Worm (Caenorhabditis elegans) whole organism, late embryonic: ENCODE measurements around the gene xbx-6.

Experiments
- C38D4.7 ChIP-seq: fragments of 200-800 bp; sonication (Bioruptor generic); optimal IDR thresholded peaks from 2 replicates; lab custom pipeline; 2018; ENCODE audit warnings: mild to moderate bottlenecking, missing genetic modification characterization, moderate library complexity, missing compliant biosample characterization
- K02D7.2 ChIP-seq: sonication (generic microtip); optimal IDR thresholded peaks from 2 replicates; lab custom pipeline; 2017; ENCODE audit warnings: mild to moderate bottlenecking, missing genetic modification characterization, missing compliant biosample characterization
- T23F11.4 ChIP-seq: fragments of 200-800 bp; sonication (Bioruptor generic); optimal IDR thresholded peaks from 2 replicates; lab custom pipeline; 2018; ENCODE audit warnings: mild to moderate bottlenecking, missing genetic modification characterization, missing compliant biosample characterization
- ama-1 ChIP-seq: fragments of 150-350 bp; optimal IDR thresholded peaks from 2 replicates; lab custom pipeline; 2014
- ceh-19 ChIP-seq: fragments of 200-800 bp; sonication (Bioruptor generic); optimal IDR thresholded peaks from 2 replicates; lab custom pipeline; 2018; ENCODE audit warnings: mild to moderate bottlenecking, missing genetic modification characterization, missing compliant biosample characterization
- ceh-2 ChIP-seq: sonication (generic microtip); optimal IDR thresholded peaks from 2 replicates; lab custom pipeline; 2016; ENCODE audit warnings: missing genotype, missing genetic modification characterization, missing compliant biosample characterization
- ceh-24 ChIP-seq: sonication (generic microtip); optimal IDR thresholded peaks from 2 replicates; lab custom pipeline; 2016; ENCODE audit warnings: mild to moderate bottlenecking, missing genetic modification characterization, missing compliant biosample characterization
- ceh-30 ChIP-seq: fragments of 150-350 bp; optimal IDR thresholded peaks from 2 replicates; lab custom pipeline; 2014; ENCODE audit warnings: missing biosample characterization, missing genetic modification characterization
- ceh-34 ChIP-seq: sonication (generic microtip); optimal IDR thresholded peaks from 2 replicates; lab custom pipeline; 2016; ENCODE audit warnings: mild to moderate bottlenecking, missing genetic modification characterization, missing compliant biosample characterization
- ceh-45 ChIP-seq: fragments of 200-800 bp; sonication (Bioruptor generic); IDR thresholded peaks from 2 replicates; pipeline ENCODE4 v1.3.6; 2022; ENCODE audit warnings: missing genetic modification reagents, missing genetic modification characterization, missing compliant biosample characterization
- ceh-6 ChIP-seq: fragments of 200-800 bp; sonication (Bioruptor generic); optimal IDR thresholded peaks from 2 replicates; lab custom pipeline; 2018; ENCODE audit warnings: mild to moderate bottlenecking, missing genetic modification characterization, missing compliant biosample characterization
- ceh-9 ChIP-seq: sonication (generic microtip); optimal IDR thresholded peaks from 2 replicates; lab custom pipeline; 2016; ENCODE audit warnings: mild to moderate bottlenecking, missing genetic modification characterization, inconsistent platforms, missing compliant biosample characterization
- che-1 ChIP-seq: sonication (generic microtip); optimal IDR thresholded peaks from 2 replicates; lab custom pipeline; 2016; ENCODE audit warnings: mild to moderate bottlenecking, missing genetic modification characterization, missing compliant biosample characterization
- dve-1 ChIP-seq: sonication (generic microtip); optimal IDR thresholded peaks from 2 replicates; lab custom pipeline; 2017; ENCODE audit warnings: antibody characterized with exemption, mild to moderate bottlenecking, missing genetic modification characterization, missing compliant biosample characterization
- elt-2 ChIP-seq: sonication (generic microtip); optimal IDR thresholded peaks from 2 replicates; lab custom pipeline; 2016; ENCODE audit warnings: missing genetic modification reagents, missing genetic modification characterization, missing compliant biosample characterization
- eyg-1 ChIP-seq: sonication (generic microtip); optimal IDR thresholded peaks from 2 replicates; lab custom pipeline; 2016; ENCODE audit warnings: missing genotype, missing genetic modification characterization, missing compliant biosample characterization
- fax-1 ChIP-seq: sonication (generic microtip); optimal IDR thresholded peaks from 2 replicates; lab custom pipeline; 2016; ENCODE audit warnings: missing genotype, missing genetic modification characterization, missing compliant biosample characterization
- fkh-10 ChIP-seq: fragments of 150-350 bp; optimal IDR thresholded peaks from 2 replicates; lab custom pipeline; 2014; ENCODE audit warnings: missing biosample characterization, missing genetic modification reagents, missing genetic modification characterization
- fkh-6 ChIP-seq: sonication (generic microtip); optimal IDR thresholded peaks from 2 replicates; lab custom pipeline; 2016; ENCODE audit warnings: missing genetic modification characterization, missing compliant biosample characterization
- hlh-6 ChIP-seq: sonication (generic microtip); optimal IDR thresholded peaks from 2 replicates; lab custom pipeline; 2016; ENCODE audit warnings: missing genotype, missing genetic modification characterization, missing compliant biosample characterization
- lim-6 ChIP-seq: sonication (generic microtip); optimal IDR thresholded peaks from 2 replicates; lab custom pipeline; 2016; ENCODE audit warnings: missing genetic modification characterization, missing compliant biosample characterization
- nfya-1 ChIP-seq: sonication (generic microtip); optimal IDR thresholded peaks from 2 replicates; lab custom pipeline; 2017; ENCODE audit warnings: missing genetic modification characterization, mild to moderate bottlenecking, missing compliant biosample characterization, antibody characterized with exemption, moderate library complexity
- nhr-11 ChIP-seq: fragments of 150-350 bp; optimal IDR thresholded peaks from 2 replicates; lab custom pipeline; 2014; ENCODE audit warnings: missing biosample characterization, missing genetic modification characterization
- nhr-232 ChIP-seq: sonication (generic microtip); optimal IDR thresholded peaks from 2 replicates; lab custom pipeline; 2016; ENCODE audit warnings: missing genetic modification characterization, missing compliant biosample characterization
- pag-3 ChIP-seq: sonication (generic microtip); optimal IDR thresholded peaks from 2 replicates; lab custom pipeline; 2016; ENCODE audit warnings: missing compliant biosample characterization, missing genetic modification characterization, borderline replicate concordance
- pha-2 ChIP-seq: sonication (generic microtip); optimal IDR thresholded peaks from 2 replicates; lab custom pipeline; 2017; ENCODE audit warnings: mild to moderate bottlenecking, missing genetic modification characterization, missing compliant biosample characterization
- pros-1 ChIP-seq: fragments of 150-350 bp; optimal IDR thresholded peaks from 2 replicates; lab custom pipeline; 2014; ENCODE audit warnings: missing biosample characterization, missing genetic modification reagents, missing genetic modification characterization
- ref-2 ChIP-seq: sonication (generic microtip); optimal IDR thresholded peaks from 2 replicates; lab custom pipeline; 2016; ENCODE audit warnings: missing genetic modification characterization, missing compliant biosample characterization
- sdc-2 ChIP-seq: sonication (generic microtip); optimal IDR thresholded peaks from 2 replicates; lab custom pipeline; 2016; ENCODE audit warnings: missing genotype, missing genetic modification characterization, missing compliant biosample characterization
- tbx-7 ChIP-seq: sonication (generic microtip); optimal IDR thresholded peaks from 2 replicates; lab custom pipeline; 2016; ENCODE audit warnings: missing genotype, missing genetic modification characterization, missing compliant biosample characterization
- ttx-3 ChIP-seq: sonication (generic microtip); optimal IDR thresholded peaks from 2 replicates; lab custom pipeline; 2016; ENCODE audit warnings: missing genetic modification reagents, missing genetic modification characterization, missing compliant biosample characterization
- unc-3 ChIP-seq, 2 experiments: fragments of 200-800 bp in 1 of 2; sonication (Bioruptor generic) in 1 of 2; sonication (generic microtip) in 1 of 2; conservative IDR thresholded peaks in 1 of 2; optimal IDR thresholded peaks in 1 of 2; 2 replicates each; pipeline versions ENCODE4 v1.3.6 to Lab custom; 2016 to 2022; ENCODE audit warnings: missing compliant biosample characterization in 2 of 2, missing genetic modification characterization in 2 of 2, missing genetic modification reagents in 1 of 2
- unc-55 ChIP-seq: sonication (generic microtip); optimal IDR thresholded peaks from 2 replicates; lab custom pipeline; 2017; ENCODE audit warnings: missing biosample characterization, missing genetic modification reagents, missing genetic modification characterization
- ztf-16 ChIP-seq: sonication (generic microtip); optimal IDR thresholded peaks from 2 replicates; lab custom pipeline; 2017; ENCODE audit warnings: missing genetic modification characterization, missing compliant biosample characterization

The xbx-6 gene

DNA sequence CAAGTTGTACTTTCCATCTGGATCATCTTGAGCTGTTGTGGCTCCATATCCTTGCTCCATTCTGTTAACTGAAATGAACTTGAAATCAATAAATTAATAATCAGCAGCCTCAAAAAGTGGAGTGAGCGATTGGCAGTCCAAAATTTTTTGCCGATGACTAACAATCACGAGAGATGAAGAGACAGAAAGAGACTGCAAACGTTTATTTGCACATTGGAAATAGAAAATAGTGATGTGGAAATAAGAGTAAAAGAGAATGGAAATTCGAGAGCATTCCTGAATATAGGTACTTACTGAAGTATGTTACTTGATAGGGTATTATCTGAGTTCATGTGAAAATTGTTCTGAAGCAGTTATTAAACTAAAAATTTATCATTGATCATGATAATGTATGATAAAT is 6.9 kb downstream of the xbx-6 start, which contains the start of gene tag-120:
Gene tag-120 (minus strand): TSS at position 68 of the 400 bp plus-strand sequence.
- TF ChIP-seq lim-6 (no peak), ceh-24 (tag; lab: Kevin White, UChicago) (no peak), che-1 (no peak), ama-1 (lab: Kevin White, UChicago) (no peak), ceh-19 (GFP tag; lab: Kevin White, UChicago) (no peak), fkh-10 (no peak), C38D4.7 (GFP tag; lab: Kevin White, UChicago) (no peak), unc-3 (GFP tag; conservative IDR thresholded peaks at IDR 0.05; lab: Robert Waterston, UW) (no peak), unc-3 (tag; optimal IDR thresholded peaks at IDR 0.05; lab: Kevin White, UChicago) (no peak), ttx-3 (tag; lab: Kevin White, UChicago) (no peak), pag-3 (tag; lab: Kevin White, UChicago) (no peak), fax-1 (tag; lab: Kevin White, UChicago) (no peak), nhr-232 (tag; lab: Kevin White, UChicago) (no peak), tbx-7 (tag; lab: Kevin White, UChicago) (no peak), T23F11.4 (GFP tag; lab: Kevin White, UChicago) (no peak), ceh-2 (tag; lab: Kevin White, UChicago) (no peak)

DNA sequence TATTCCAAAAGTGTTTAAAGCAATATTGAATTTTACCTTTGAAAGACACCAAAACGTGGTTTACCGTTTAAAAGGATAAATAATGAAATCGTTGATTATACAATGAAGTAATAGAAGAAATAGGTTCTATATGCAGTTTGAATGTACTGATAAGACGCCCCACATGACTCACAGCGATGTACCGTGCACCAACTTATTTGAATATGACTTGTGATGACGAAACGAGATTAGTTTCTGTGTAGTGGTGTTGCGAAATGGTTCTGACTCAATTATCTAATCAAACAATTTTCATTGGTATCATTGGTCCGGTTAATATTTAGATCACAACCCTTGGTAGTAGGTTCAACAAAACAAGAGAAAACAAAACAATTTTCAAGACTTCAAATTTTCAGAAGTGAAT is 8.3 kb downstream of the xbx-6 start:
- TF ChIP-seq fkh-6 (tag; lab: Kevin White, UChicago): no peak
- no peak for TF ChIP-seq ceh-30 (tag; lab: Kevin White, UChicago)
- no peak for TF ChIP-seq hlh-6
- TF ChIP-seq elt-2 (tag; lab: Kevin White, UChicago): peak; percentile 81
- TF ChIP-seq, all 69 proteins: peak for 1

DNA sequence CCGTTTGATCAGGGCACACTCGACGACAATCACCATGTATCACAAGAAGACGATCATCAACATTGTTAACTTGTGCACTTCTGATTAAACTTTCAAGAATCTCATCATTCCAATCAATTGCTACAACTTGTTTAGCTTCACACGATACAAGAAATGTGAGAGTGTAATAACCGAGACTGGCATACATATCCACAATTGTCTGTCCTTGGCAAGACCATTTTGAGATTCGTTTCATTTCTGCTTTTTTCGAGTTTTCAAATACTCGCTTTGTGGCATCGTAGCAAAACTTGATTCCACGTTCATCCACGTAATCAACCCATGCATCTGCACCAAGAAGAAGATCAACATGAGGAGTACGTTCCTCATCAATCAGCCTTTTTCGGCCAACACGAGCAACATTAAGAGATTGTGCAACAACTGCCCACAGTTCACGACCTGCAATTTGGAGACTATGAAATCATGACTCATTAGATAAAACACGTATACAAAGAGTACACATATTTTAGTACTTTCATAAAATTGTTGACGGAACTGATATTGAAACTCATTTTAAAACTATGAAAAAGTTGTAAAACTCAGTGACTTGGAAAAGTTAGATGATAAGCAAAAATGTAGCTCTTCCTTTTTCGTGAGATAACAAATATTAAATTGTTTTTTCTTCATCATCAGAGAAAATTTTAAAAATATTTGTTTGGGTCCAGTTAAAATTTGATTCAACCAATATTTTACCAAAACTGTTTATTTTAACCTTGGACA is 9.7 kb downstream of the xbx-6 start:
- no peak for TF ChIP-seq unc-55 (GFP tag; lab: Kevin White, UChicago)
- no peak for TF ChIP-seq ref-2 (tag; lab: Kevin White, UChicago)
- TF ChIP-seq ceh-9 (tag; lab: Kevin White, UChicago): no peak
- no peak for TF ChIP-seq sdc-2
- TF ChIP-seq pha-2 (tag; lab: Kevin White, UChicago): no peak
- no peak for TF ChIP-seq dve-1 (tag; lab: Kevin White, UChicago)
- no peak for TF ChIP-seq nhr-11 (tag; lab: Kevin White, UChicago)
- no peak for TF ChIP-seq K02D7.2 (tag; lab: Kevin White, UChicago)
- no peak for TF ChIP-seq fkh-6 (tag; lab: Kevin White, UChicago)
- no peak for TF ChIP-seq eyg-1 (tag; lab: Kevin White, UChicago)
- no peak for TF ChIP-seq hlh-6
- no peak for TF ChIP-seq ceh-45
- TF ChIP-seq nhr-232 (tag; lab: Kevin White, UChicago): no peak
- no peak for TF ChIP-seq pros-1
- TF ChIP-seq, all 69 proteins: peak for 0

DNA sequence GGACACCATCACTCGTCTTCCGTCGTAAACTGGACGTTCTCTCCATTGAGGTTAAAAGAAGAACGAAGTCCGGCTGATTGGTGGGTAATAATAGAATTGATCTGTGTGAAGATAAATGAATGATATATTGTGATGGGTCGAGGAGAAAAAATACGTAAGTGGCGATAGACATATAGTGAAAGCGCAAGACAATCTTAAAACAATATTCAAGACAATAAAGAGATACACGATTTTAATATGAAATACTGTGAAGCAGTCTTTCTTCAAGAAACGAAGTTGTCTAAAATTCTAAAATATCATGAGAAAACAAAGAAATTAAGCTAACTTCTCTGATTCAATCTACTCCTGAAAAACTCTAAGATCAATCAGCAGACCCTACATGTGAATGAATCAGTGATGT is 10.7 kb downstream of the xbx-6 start, which contains the start of gene F40F9.10:
Gene F40F9.10 (minus strand): TSS at position 101 of the 400 bp plus-strand sequence.
- TF ChIP-seq ceh-6 (GFP tag; lab: Kevin White, UChicago) (no peak), T23F11.4 (GFP tag; lab: Kevin White, UChicago) (no peak), lim-6 (no peak)

DNA sequence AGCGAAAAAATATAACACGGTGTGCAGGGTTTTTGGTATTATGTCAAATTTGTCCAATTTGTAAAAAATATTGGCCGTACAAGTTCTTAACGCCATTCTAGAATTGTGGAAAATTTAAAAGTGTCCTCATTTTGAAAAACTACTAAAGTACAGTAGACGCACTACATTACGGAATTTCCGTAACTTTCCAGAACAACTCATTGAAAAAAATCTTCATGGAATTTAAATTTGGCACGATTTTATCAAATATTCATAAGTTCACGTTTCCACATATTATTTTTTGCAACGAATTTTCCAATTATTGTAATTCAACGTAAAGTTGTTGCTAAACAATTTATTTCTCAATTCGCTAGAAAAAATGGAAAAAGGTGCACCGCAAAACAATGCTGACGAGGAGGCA is 12.1 kb downstream of the xbx-6 start, which contains the start of gene F40F9.3:
Gene F40F9.3 (plus strand): TSS at position 301 of the 400 bp plus-strand sequence.
- TF ChIP-seq ttx-3 (tag; lab: Kevin White, UChicago) (no peak), ztf-16 (no peak), ceh-24 (tag; lab: Kevin White, UChicago) (no peak), eyg-1 (tag; lab: Kevin White, UChicago) (no peak), nfya-1 (no peak), ceh-34 (tag; lab: Kevin White, UChicago) (no peak)
- TF ChIP-seq, all 69 proteins: peak for 0
